Worm (Caenorhabditis elegans) whole organism, young adult: Measurements from ENCODE around the gene T10B5.4.

Experiments used
- B0019.2 ChIP-seq: fragments of 200-800 bp; sonication (Bioruptor generic); conservative IDR thresholded peaks from 2 replicates; pipeline ENCODE4 v1.3.6; 2022; ENCODE audit warnings: missing genetic modification reagents, missing genetic modification characterization, missing compliant biosample characterization
- C06A6.2 ChIP-seq: fragments of 200-800 bp; sonication (Bioruptor generic); conservative IDR thresholded peaks from 2 replicates; pipeline ENCODE4 v1.3.6; 2022; ENCODE audit warnings: missing genetic modification characterization, missing compliant biosample characterization
- F22D6.2 ChIP-seq: sonication (generic microtip); optimal IDR thresholded peaks from 2 replicates; lab custom pipeline; 2016; ENCODE audit warnings: mild to moderate bottlenecking, missing genetic modification characterization, missing compliant biosample characterization
- Y67H2A.10 ChIP-seq: fragments of 200-800 bp; sonication (Bioruptor generic); conservative IDR thresholded peaks from 2 replicates; pipeline ENCODE4 v1.3.6; 2022; ENCODE audit warnings: missing genetic modification reagents, missing genetic modification characterization, missing compliant biosample characterization
- akir-1 ChIP-seq: fragments of 200-800 bp; sonication (Bioruptor generic); optimal IDR thresholded peaks from 2 replicates; lab custom pipeline; 2018; ENCODE audit warnings: mild to moderate bottlenecking, missing genetic modification characterization, moderate library complexity, missing compliant biosample characterization
- athp-1 ChIP-seq: sonication (generic microtip); optimal IDR thresholded peaks from 2 replicates; lab custom pipeline; 2017; ENCODE audit warnings: mild to moderate bottlenecking, missing genetic modification characterization, missing compliant biosample characterization
- attf-6 ChIP-seq: fragments of 200-800 bp; sonication (Bioruptor generic); IDR thresholded peaks from 2 replicates; pipeline ENCODE4 v1.3.6; 2022; ENCODE audit warnings: missing genetic modification reagents, missing genetic modification characterization, missing compliant biosample characterization
- ceh-79 ChIP-seq: sonication (generic microtip); optimal IDR thresholded peaks from 2 replicates; lab custom pipeline; 2017; ENCODE audit warnings: mild to moderate bottlenecking, missing genetic modification characterization, missing compliant biosample characterization
- dpl-1 ChIP-seq: fragments of 150-350 bp; optimal IDR thresholded peaks from 2 replicates; lab custom pipeline; 2014; ENCODE audit warnings: missing biosample characterization, missing genetic modification reagents, missing genetic modification characterization
- egl-44 ChIP-seq: fragments of 200-800 bp; sonication (Bioruptor generic); IDR thresholded peaks from 2 replicates; pipeline ENCODE4 v1.3.6; 2022; ENCODE audit warnings: missing genetic modification reagents, missing genetic modification characterization, missing compliant biosample characterization
- egrh-3 ChIP-seq: fragments of 200-800 bp; sonication (Bioruptor generic); IDR thresholded peaks from 2 replicates; pipeline ENCODE4 v1.3.6; 2022; ENCODE audit warnings: missing genetic modification reagents, missing genetic modification characterization, missing compliant biosample characterization
- ekl-4 ChIP-seq: fragments of 200-800 bp; sonication (Bioruptor generic); IDR thresholded peaks from 2 replicates; pipeline ENCODE4 v1.3.6; 2022; ENCODE audit warnings: missing genetic modification reagents, missing genetic modification characterization, missing compliant biosample characterization
- hlh-12 ChIP-seq: sonication (generic microtip); optimal IDR thresholded peaks from 2 replicates; lab custom pipeline; 2016; ENCODE audit warnings: missing genetic modification characterization, missing compliant biosample characterization
- hlh-26 ChIP-seq: fragments of 200-800 bp; sonication (Bioruptor generic); conservative IDR thresholded peaks from 2 replicates; pipeline ENCODE4 v1.3.6; 2022; ENCODE audit warnings: missing genetic modification reagents, missing genetic modification characterization, missing compliant biosample characterization
- hrde-1 ChIP-seq: sonication (generic microtip); optimal IDR thresholded peaks from 2 replicates; lab custom pipeline; 2016; ENCODE audit warnings: missing genetic modification characterization, mild to moderate bottlenecking, missing compliant biosample characterization, moderate library complexity, missing genotype, missing genetic modification reagents, borderline replicate concordance
- let-526 ChIP-seq: fragments of 200-800 bp; sonication (Bioruptor generic); IDR thresholded peaks from 2 replicates; pipeline ENCODE4 v1.3.6; 2022; ENCODE audit warnings: missing genetic modification reagents, missing genetic modification characterization, missing compliant biosample characterization
- lin-40 ChIP-seq: sonication (generic microtip); optimal IDR thresholded peaks from 2 replicates; lab custom pipeline; 2016; ENCODE audit warnings: missing genetic modification characterization, mild to moderate bottlenecking, missing compliant biosample characterization, missing genotype, missing genetic modification reagents
- madf-10 ChIP-seq: sonication (generic microtip); optimal IDR thresholded peaks from 2 replicates; lab custom pipeline; 2016; ENCODE audit warnings: mild to moderate bottlenecking, missing genetic modification characterization, missing compliant biosample characterization
- madf-3 ChIP-seq: fragments of 200-800 bp; sonication (Bioruptor generic); IDR thresholded peaks from 2 replicates; pipeline ENCODE4 v1.3.6; 2022; ENCODE audit warnings: missing genetic modification reagents, missing genetic modification characterization, missing compliant biosample characterization
- madf-8 ChIP-seq: fragments of 200-800 bp; sonication (Bioruptor generic); conservative IDR thresholded peaks from 2 replicates; pipeline ENCODE4 v1.3.6; 2022; ENCODE audit warnings: missing genetic modification reagents, missing genetic modification characterization, missing compliant biosample characterization
- nfya-1 ChIP-seq: sonication (generic microtip); optimal IDR thresholded peaks from 2 replicates; lab custom pipeline; 2017; ENCODE audit warnings: antibody characterized with exemption, missing compliant biosample characterization, missing genetic modification characterization, borderline replicate concordance; ENCODE audit not compliant: insufficient read depth
- nhr-179 ChIP-seq: sonication (generic microtip); optimal IDR thresholded peaks from 2 replicates; lab custom pipeline; 2016; ENCODE audit warnings: mild to moderate bottlenecking, missing genetic modification characterization, missing compliant biosample characterization
- nhr-27 ChIP-seq: fragments of 200-800 bp; sonication (Bioruptor generic); optimal IDR thresholded peaks from 2 replicates; lab custom pipeline; 2018; ENCODE audit warnings: mild to moderate bottlenecking, missing genetic modification characterization, moderate library complexity, missing compliant biosample characterization
- nhr-80 ChIP-seq: sonication (generic microtip); optimal IDR thresholded peaks from 2 replicates; lab custom pipeline; 2016; ENCODE audit warnings: missing genetic modification characterization, missing compliant biosample characterization
- pha-4 ChIP-seq: fragments of 150-350 bp; sonication (generic microtip); optimal IDR thresholded peaks from 2 replicates; lab custom pipeline; 2014; ENCODE audit warnings: missing biosample characterization, missing genetic modification reagents, missing genetic modification characterization
- rpc-1 ChIP-seq, 2 experiments: fragments of 150-350 bp in 1 of 2; sonication (generic microtip) in 1 of 2; optimal IDR thresholded peaks; 2 replicates each; lab custom pipeline; 2014 to 2018; ENCODE audit warnings: missing biosample characterization in 1 of 2, missing genetic modification characterization in 1 of 2, missing genetic modification reagents in 1 of 2, missing genotype in 1 of 2
- sdz-38 ChIP-seq: sonication (generic microtip); optimal IDR thresholded peaks from 2 replicates; lab custom pipeline; 2016; ENCODE audit warnings: missing genotype, missing genetic modification characterization, missing compliant biosample characterization
- sea-2 ChIP-seq: fragments of 200-800 bp; sonication (Bioruptor generic); IDR thresholded peaks from 2 replicates; pipeline ENCODE4 v1.3.6; 2022; ENCODE audit warnings: missing genetic modification characterization, missing compliant biosample characterization
- somi-1 ChIP-seq: fragments of 200-800 bp; sonication (Bioruptor generic); optimal IDR thresholded peaks from 2 replicates; lab custom pipeline; 2018; ENCODE audit warnings: mild to moderate bottlenecking, missing genetic modification characterization, missing compliant biosample characterization
- sptf-2 ChIP-seq: fragments of 200-800 bp; sonication (Bioruptor generic); optimal IDR thresholded peaks from 2 replicates; lab custom pipeline; 2018; ENCODE audit warnings: mild to moderate bottlenecking, missing genetic modification characterization, missing compliant biosample characterization
- tbp1 ChIP-seq: fragments of 200-800 bp; sonication (Bioruptor generic); optimal IDR thresholded peaks from 2 replicates; lab custom pipeline; 2018; ENCODE audit warnings: mild to moderate bottlenecking, missing genetic modification characterization, missing compliant biosample characterization
- tlf-1 ChIP-seq: fragments of 200-800 bp; sonication (Bioruptor generic); optimal IDR thresholded peaks from 2 replicates; lab custom pipeline; 2018; ENCODE audit warnings: mild to moderate bottlenecking, missing genetic modification characterization, missing compliant biosample characterization
- zim-3 ChIP-seq: sonication (generic microtip); optimal IDR thresholded peaks from 2 replicates; lab custom pipeline; 2017; ENCODE audit warnings: mild to moderate bottlenecking, missing genetic modification characterization, moderate library complexity, missing compliant biosample characterization
- ztf-18 ChIP-seq: sonication (generic microtip); optimal IDR thresholded peaks from 2 replicates; lab custom pipeline; 2016; ENCODE audit warnings: missing genotype, mild to moderate bottlenecking, missing genetic modification characterization, missing compliant biosample characterization
- ztf-3 ChIP-seq: fragments of 200-800 bp; sonication (Bioruptor generic); optimal IDR thresholded peaks from 2 replicates; lab custom pipeline; 2018; ENCODE audit warnings: mild to moderate bottlenecking, missing genetic modification characterization, missing compliant biosample characterization

The T10B5.4 gene

ce11 chrV:1908542-1908941, 36.9 kb upstream of the T10B5.4 start, which contains the start of gene srp-3:
Gene srp-3, plus strand, starts transcription at chrV:1908842.
- TF ChIP-seq C06A6.2 (GFP tag; lab: Robert Waterston, UW), result no peak
- no peak for TF ChIP-seq hlh-12 (tag; lab: Kevin White, UChicago)
- TF ChIP-seq ztf-3 (GFP tag; lab: Kevin White, UChicago), result no peak
- no peak for TF ChIP-seq dpl-1
- no peak for TF ChIP-seq nhr-179 (tag; lab: Kevin White, UChicago)
- TF ChIP-seq nhr-27, result no peak
- no peak for TF ChIP-seq pha-4
- TF ChIP-seq sdz-38, result no peak
- TF ChIP-seq madf-10 (tag; lab: Kevin White, UChicago), result no peak
- TF ChIP-seq sptf-2 (GFP tag; lab: Kevin White, UChicago), result no peak
- no peak for TF ChIP-seq tbp1 (GFP tag; lab: Kevin White, UChicago)
- TF ChIP-seq zim-3 (tag; lab: Kevin White, UChicago), result no peak
- no peak for TF ChIP-seq ztf-18

DNA sequence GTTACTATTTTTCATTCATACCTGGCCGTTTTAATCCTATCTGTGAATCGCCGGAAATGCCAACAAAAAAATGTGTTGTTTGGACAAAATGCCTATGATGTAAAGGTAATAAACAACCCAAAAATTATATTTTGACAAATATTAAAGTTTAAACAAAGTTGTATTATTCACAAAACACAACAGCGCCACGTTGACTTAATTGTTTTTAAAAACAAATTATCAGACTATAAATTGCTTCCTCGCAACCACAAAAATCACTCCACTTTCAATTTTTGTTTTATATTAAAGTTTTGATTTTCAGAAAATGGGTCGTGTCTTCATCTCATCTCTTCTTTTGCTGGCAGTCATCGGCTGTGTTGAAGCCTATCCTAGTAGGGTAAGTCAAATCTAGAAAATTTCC, 35.7 kb upstream of the T10B5.4 start, which contains the start of gene Y32G9A.5:
Y32G9A.5 (plus strand) TSS at position 301 of the 400 bp plus-strand sequence.
- TF ChIP-seq hlh-26 (GFP tag; lab: Robert Waterston, UW), result no peak
- TF ChIP-seq madf-3 (GFP tag; lab: Robert Waterston, UW), result no peak
- no peak for TF ChIP-seq rpc-1 (optimal IDR thresholded peaks at IDR 0.05; lab: Kevin White, UChicago)
- TF ChIP-seq rpc-1 (tag; optimal IDR thresholded peaks at IDR 0.05; lab: Kevin White, UChicago), result no peak
- TF ChIP-seq egrh-3 (GFP tag; lab: Robert Waterston, UW), result no peak
- no peak for TF ChIP-seq ekl-4 (GFP tag; lab: Robert Waterston, UW)
- TF ChIP-seq tlf-1, result no peak
- TF ChIP-seq somi-1 (GFP tag; lab: Kevin White, UChicago), result no peak
- TF ChIP-seq nhr-179 (tag; lab: Kevin White, UChicago), result no peak
- TF ChIP-seq nfya-1, result no peak
- TF ChIP-seq athp-1 (tag; lab: Kevin White, UChicago), result no peak
- no peak for TF ChIP-seq let-526 (GFP tag; lab: Robert Waterston, UW)
- TF ChIP-seq B0019.2, result no peak
- TF ChIP-seq Y67H2A.10 (GFP tag; lab: Robert Waterston, UW), result no peak

DNA sequence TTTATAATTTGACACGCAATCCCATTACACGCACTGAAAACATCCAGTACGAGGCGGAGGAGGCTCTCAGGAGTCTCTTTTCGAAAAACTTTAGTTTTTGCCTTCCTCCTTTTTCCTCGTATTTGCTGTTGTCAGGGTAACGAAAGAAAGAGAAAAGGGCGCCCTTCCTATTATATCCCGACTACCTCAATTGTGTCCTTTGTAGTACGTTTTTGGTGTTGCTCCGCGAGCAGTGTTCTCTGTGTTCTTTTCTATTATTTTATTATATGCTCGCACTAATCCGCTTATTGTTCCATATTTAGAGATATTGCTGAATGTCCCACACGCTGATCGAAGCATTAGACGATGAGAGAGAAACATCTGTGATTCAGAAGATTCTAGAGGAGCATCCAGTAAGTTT, 23.9 kb upstream of the T10B5.4 start, which contains the start of gene nphp-2:
nphp-2 (plus strand) TSS at position 301 of the 400 bp plus-strand sequence.
- no peak for TF ChIP-seq nhr-80 (tag; lab: Kevin White, UChicago)
- no peak for TF ChIP-seq hrde-1 (tag; lab: Kevin White, UChicago)
- TF ChIP-seq madf-8 (GFP tag; lab: Robert Waterston, UW), result no peak
- TF ChIP-seq F22D6.2 (tag; lab: Kevin White, UChicago), result no peak
- TF ChIP-seq lin-40 (tag; lab: Kevin White, UChicago), result no peak
- no peak for TF ChIP-seq sea-2 (GFP tag; lab: Robert Waterston, UW)
- no peak for TF ChIP-seq sptf-2 (GFP tag; lab: Kevin White, UChicago)
- TF ChIP-seq ceh-79, result no peak
- no peak for TF ChIP-seq akir-1 (GFP tag; lab: Kevin White, UChicago)
- no peak for TF ChIP-seq egl-44 (GFP tag; lab: Robert Waterston, UW)
- TF ChIP-seq attf-6, result no peak
